Worm (Caenorhabditis elegans) whole organism, L4/young adult: ENCODE data around the gene ccep-97.

Source experiments
- W03F9.2 ChIP-seq: fragments of 150-350 bp; optimal IDR thresholded peaks from 2 replicates; lab custom pipeline; 2014; ENCODE audit warnings: missing biosample characterization, missing genetic modification characterization
- him-1 ChIP-seq: sonication (generic microtip); optimal IDR thresholded peaks from 2 replicates; lab custom pipeline; 2016; ENCODE audit warnings: missing genotype, missing genetic modification reagents, missing genetic modification characterization, missing compliant biosample characterization

DNA sequence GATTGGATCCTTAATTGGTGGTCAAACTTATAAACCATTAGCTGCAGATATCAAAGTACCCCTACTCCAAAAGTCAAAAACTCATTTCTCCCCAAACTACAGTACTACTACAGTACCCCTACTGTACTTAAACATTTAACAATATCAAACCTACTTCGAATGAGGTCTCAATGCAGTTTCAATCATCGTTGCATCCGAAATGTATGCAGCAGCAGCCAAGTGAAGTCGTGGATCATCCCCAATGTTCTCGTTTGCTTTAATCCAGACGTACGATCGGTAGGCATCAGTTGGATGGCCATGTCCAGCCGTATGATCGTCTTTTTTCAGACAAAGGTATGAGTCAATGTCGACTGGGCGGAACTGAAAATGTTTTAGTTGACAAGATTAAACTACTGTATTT lies 39.1 kb upstream of the ccep-97 start:
- TF ChIP-seq W03F9.2 (tag; lab: Kevin White, UChicago) (no peak), him-1 (tag; lab: Kevin White, UChicago) (no peak)
